Worm (Caenorhabditis elegans): ENCODE measurements around the gene C01G10.9.
A peak's percentile ranks its signal among the peaks of the same experiment; 100 is the strongest.

The C01G10.9 gene

DNA sequence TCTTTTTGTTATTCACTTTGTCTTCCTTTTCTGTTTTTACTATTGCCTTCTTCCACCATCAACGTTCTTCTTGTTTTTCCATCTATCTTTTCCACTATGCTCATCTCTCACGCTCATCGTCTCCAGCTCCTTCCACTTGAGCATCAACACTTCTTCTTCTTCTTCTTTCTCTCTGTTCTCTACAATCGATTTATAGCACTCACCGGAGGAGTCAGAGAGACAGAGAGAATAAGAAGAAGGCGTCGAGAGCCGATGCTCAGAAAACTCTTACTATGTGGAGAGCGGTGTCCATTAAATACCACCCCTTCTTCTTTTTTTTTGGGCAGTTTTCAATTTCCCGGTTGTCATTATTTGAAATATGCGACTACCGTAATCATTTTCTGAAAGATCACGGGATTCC, 7.4 kb upstream of the C01G10.9 start (continued):
- no peak for TF ChIP-seq aly-2 (tag; optimal IDR thresholded peaks at IDR 0.05)
- TF ChIP-seq dsc-1 (tag; optimal IDR thresholded peaks at IDR 0.05), result no peak
- no peak for TF ChIP-seq pqm-1 (tag; optimal IDR thresholded peaks at IDR 0.05)
- no peak for TF ChIP-seq nhr-12 (tag; optimal IDR thresholded peaks at IDR 0.05)
- peak; percentile 23 for TF ChIP-seq rnt-1 (tag; optimal IDR thresholded peaks at IDR 0.05)
- TF ChIP-seq C16A3.4 (tag; optimal IDR thresholded peaks at IDR 0.05), result no peak
- TF ChIP-seq fkh-10 (GFP tag; optimal IDR thresholded peaks at IDR 0.05), result peak; percentile 23
- no peak for TF ChIP-seq snpc-4 (tag; optimal IDR thresholded peaks at IDR 0.05)
- peak in 1 of 3 experiments; percentile 7 for TF ChIP-seq dpl-1 (GFP tag; optimal IDR thresholded peaks at IDR 0.05)
- no peak for TF ChIP-seq blmp-1 (tag; optimal IDR thresholded peaks at IDR 0.05)
- no peak for TF ChIP-seq nhr-20 (tag; optimal IDR thresholded peaks at IDR 0.05)
- no peak for TF ChIP-seq ets-5 (GFP tag; IDR thresholded peaks at IDR 0.05)
- TF ChIP-seq mep-1 (tag; optimal IDR thresholded peaks at IDR 0.05), result peak; percentile 17
- no peak for TF ChIP-seq sup-37 (GFP tag; optimal IDR thresholded peaks at IDR 0.05)
- no peak for TF ChIP-seq lin-15B (tag; optimal IDR thresholded peaks at IDR 0.05)
- no peak for TF ChIP-seq pax-3 (tag; optimal IDR thresholded peaks at IDR 0.05)

ce11 chrV:15078560-15078959, 3.8 kb upstream of the C01G10.9 start:
- TF ChIP-seq dsc-1 (tag; optimal IDR thresholded peaks at IDR 0.05) (peak; percentile 64), lin-35 (GFP tag; optimal IDR thresholded peaks at IDR 0.05) (no peak), blmp-1 (tag; optimal IDR thresholded peaks at IDR 0.05) (peak; percentile 66)

DNA sequence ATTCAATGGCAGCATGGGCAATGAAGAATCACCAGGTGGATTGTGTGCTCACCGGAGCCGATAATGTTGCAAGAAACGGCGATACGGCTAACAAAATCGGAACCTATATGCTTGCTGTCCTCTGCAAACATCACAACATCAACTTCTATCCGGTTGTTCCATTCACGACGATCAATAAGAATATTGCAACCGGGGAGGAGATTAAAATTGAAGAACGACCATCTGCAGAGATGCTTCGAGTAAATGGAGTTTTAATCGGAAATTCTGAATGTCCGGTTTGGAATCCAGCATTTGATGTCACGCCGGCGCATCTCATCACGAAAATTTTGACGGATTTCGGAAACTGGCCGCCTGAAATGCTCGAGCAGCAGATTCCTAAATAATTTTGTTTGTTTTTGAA, 1.3 kb downstream of the C01G10.9 start:
- no peak for TF ChIP-seq C34B4.2 (tag; optimal IDR thresholded peaks at IDR 0.05)
- TF ChIP-seq nhr-11 (tag; optimal IDR thresholded peaks at IDR 0.05), result no peak
- no peak for TF ChIP-seq swsn-7 (tag; optimal IDR thresholded peaks at IDR 0.05)
- no peak for TF ChIP-seq elt-2 (tag; optimal IDR thresholded peaks at IDR 0.05)
- no peak for TF ChIP-seq ztf-11 (tag; optimal IDR thresholded peaks at IDR 0.05)
- no peak for TF ChIP-seq nhr-12 (tag; optimal IDR thresholded peaks at IDR 0.05)
- TF ChIP-seq blmp-1 (tag; optimal IDR thresholded peaks at IDR 0.05), result no peak
- TF ChIP-seq sup-37 (GFP tag; optimal IDR thresholded peaks at IDR 0.05), result no peak
- no peak for TF ChIP-seq skn-1 (tag; optimal IDR thresholded peaks at IDR 0.05)
- no peak for TF ChIP-seq vab-15 (tag; optimal IDR thresholded peaks at IDR 0.05)
- no peak for TF ChIP-seq grh-1 (GFP tag; IDR thresholded peaks at IDR 0.05)
- TF ChIP-seq unc-130 (tag; optimal IDR thresholded peaks at IDR 0.05), result no peak
- TF ChIP-seq pqm-1 (tag; optimal IDR thresholded peaks at IDR 0.05), result no peak
- no peak for TF ChIP-seq hlh-4 (tag; optimal IDR thresholded peaks at IDR 0.05)
- no peak for TF ChIP-seq nhr-90 (tag; optimal IDR thresholded peaks at IDR 0.05; ENCODE audit: poor library complexity)
- no peak for TF ChIP-seq sptf-1 (tag; optimal IDR thresholded peaks at IDR 0.05)
- no peak for TF ChIP-seq egl-27 (tag; optimal IDR thresholded peaks at IDR 0.05)
- TF ChIP-seq nhr-19 (GFP tag; conservative IDR thresholded peaks at IDR 0.05), result peak; percentile 16; the same call in 1 of the 2 replicates
- TF ChIP-seq pag-3 (tag; optimal IDR thresholded peaks at IDR 0.05; ENCODE audit: borderline replicate concordance, insufficient read depth), result no peak
- TF ChIP-seq nhr-71 (tag; optimal IDR thresholded peaks at IDR 0.05), result peak; percentile 44
- TF ChIP-seq efl-3 (GFP tag; optimal IDR thresholded peaks at IDR 0.05), result no peak
- TF ChIP-seq nhr-77 (tag; optimal IDR thresholded peaks at IDR 0.05), result no peak
- no peak for TF ChIP-seq mef-2 (tag; optimal IDR thresholded peaks at IDR 0.05)
- no peak for TF ChIP-seq hlh-17 (GFP tag; optimal IDR thresholded peaks at IDR 0.05; ENCODE audit: borderline replicate concordance)
- no peak for TF ChIP-seq lin-35 (GFP tag; optimal IDR thresholded peaks at IDR 0.05)
- no peak for TF ChIP-seq nhr-237 (tag; optimal IDR thresholded peaks at IDR 0.05)
- no peak for TF ChIP-seq ceh-82 (tag; optimal IDR thresholded peaks at IDR 0.05)
- no peak for TF ChIP-seq efl-1 (optimal IDR thresholded peaks at IDR 0.05)
- peak in 1 of 2 experiments; percentile 81 for TF ChIP-seq efl-1 (GFP tag; optimal IDR thresholded peaks at IDR 0.05 in 1 of 2)
- no peak for TF ChIP-seq fkh-4 (tag; optimal IDR thresholded peaks at IDR 0.05; ENCODE audit: borderline replicate concordance)
- TF ChIP-seq ceh-63 (GFP tag; optimal IDR thresholded peaks at IDR 0.05), result peak; percentile 48
- no peak for TF ChIP-seq zip-4 (GFP tag; optimal IDR thresholded peaks at IDR 0.05)
- TF ChIP-seq snpc-4 (tag; optimal IDR thresholded peaks at IDR 0.05), result no peak
- TF ChIP-seq unc-30 (tag; optimal IDR thresholded peaks at IDR 0.05), result no peak
- TF ChIP-seq ama-1 (optimal IDR thresholded peaks at IDR 0.05), result peak; percentile 93
- TF ChIP-seq alr-1 (tag; optimal IDR thresholded peaks at IDR 0.05; ENCODE audit: borderline replicate concordance), result no peak
- no peak for TF ChIP-seq lin-13 (GFP tag; optimal IDR thresholded peaks at IDR 0.05)
- TF ChIP-seq fos-1 (tag; optimal IDR thresholded peaks at IDR 0.05), result no peak
- no peak for TF ChIP-seq lin-15B (tag; optimal IDR thresholded peaks at IDR 0.05)

Data from whole organism, L1 larva.